Fruit fly (Drosophila melanogaster): ENCODE results near the gene Gasp.

- no peak for TF ChIP-seq h (optimal IDR thresholded peaks at IDR 0.05)
- TF ChIP-seq psq (optimal IDR thresholded peaks at IDR 0.05): no peak
- no peak for TF ChIP-seq Sin3A (optimal IDR thresholded peaks at IDR 0.05)
- TF ChIP-seq ttk (optimal IDR thresholded peaks at IDR 0.05): no peak
Measured at dm6 chr3R:6106711-6107110, 6.0 kb upstream of the Gasp start.

All from Kc167 (cell line).